Worm (Caenorhabditis elegans): ENCODE data around the gene lgc-12.

DNA sequence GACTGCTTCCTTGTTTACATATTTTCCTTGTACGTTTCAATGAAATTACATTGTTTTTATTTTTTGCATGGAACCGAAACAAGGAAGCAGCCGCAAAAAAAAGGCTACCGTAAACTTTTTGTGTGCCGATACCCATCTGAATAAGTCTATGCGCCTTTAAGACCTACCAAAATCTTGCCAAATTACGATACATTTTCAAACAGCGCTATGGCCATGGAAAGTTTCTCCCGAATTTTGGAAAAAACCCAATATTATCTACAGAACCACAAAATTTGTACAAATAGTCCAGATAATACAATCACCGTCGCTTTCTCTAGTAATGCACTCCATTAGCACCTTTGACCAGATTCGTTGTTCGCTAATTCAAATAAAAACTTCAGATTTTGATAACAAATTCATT is 9.8 kb downstream of the lgc-12 start:
- no peak for TF ChIP-seq gmeb-1 (tag; optimal IDR thresholded peaks at IDR 0.05)
- no peak for TF ChIP-seq R02D3.7 (tag; optimal IDR thresholded peaks at IDR 0.05)
- no peak for TF ChIP-seq fos-1 (tag; optimal IDR thresholded peaks at IDR 0.05)
- TF ChIP-seq snpc-4 (tag; optimal IDR thresholded peaks at IDR 0.05): no peak
- no peak for TF ChIP-seq zag-1 (tag; optimal IDR thresholded peaks at IDR 0.05)
- no peak for TF ChIP-seq mbf-1 (tag; optimal IDR thresholded peaks at IDR 0.05)
- no peak for TF ChIP-seq nhr-25 (tag; optimal IDR thresholded peaks at IDR 0.05)
- no peak for TF ChIP-seq ztf-11 (tag; optimal IDR thresholded peaks at IDR 0.05)

Measured in whole organism, L2 larva.